Fruit fly (Drosophila melanogaster): ENCODE results near the gene Ibf1.

Gene Ibf1

dm6 chr3R:9224807-9225206, 34.0 kb upstream of the Ibf1 start (continued):
- TF ChIP-seq ssp (GFP tag; IDR thresholded peaks at IDR 0.05) = no peak; the same call in 1 of the 2 replicates
- TF ChIP-seq fu2 (GFP tag; optimal IDR thresholded peaks at IDR 0.05) = peak; percentile 42
- no peak for TF ChIP-seq CG3995 (GFP tag; optimal IDR thresholded peaks at IDR 0.05)
- peak; percentile 54 for TF ChIP-seq CG9437 (GFP tag; optimal IDR thresholded peaks at IDR 0.05)
- peak; percentile 42 for TF ChIP-seq CG7786 (GFP tag; optimal IDR thresholded peaks at IDR 0.05)
- no peak for TF ChIP-seq CG4328 (GFP tag; optimal IDR thresholded peaks at IDR 0.05)
- no peak for TF ChIP-seq Tbp (GFP tag; optimal IDR thresholded peaks at IDR 0.05)
- peak; percentile 61 for TF ChIP-seq Deaf1 (tag; optimal IDR thresholded peaks at IDR 0.05)
- TF ChIP-seq Hand (GFP tag; optimal IDR thresholded peaks at IDR 0.05) = no peak
- TF ChIP-seq Dip2 (GFP tag; IDR thresholded peaks at IDR 0.05) = no peak
- peak; percentile 75 for TF ChIP-seq lmd (GFP tag; IDR thresholded peaks at IDR 0.05)
- TF ChIP-seq ash1 (GFP tag; optimal IDR thresholded peaks at IDR 0.05) = no peak
- peak; percentile 87 for TF ChIP-seq CG11695 (GFP tag; IDR thresholded peaks at IDR 0.05)
- no peak for TF ChIP-seq chm (GFP tag; IDR thresholded peaks at IDR 0.05)
- TF ChIP-seq Atf3 (GFP tag; optimal IDR thresholded peaks at IDR 0.05) = peak; percentile 25
- no peak for TF ChIP-seq CG6854 (GFP tag; optimal IDR thresholded peaks at IDR 0.05)
- peak; percentile 76 for TF ChIP-seq tin (GFP tag; optimal IDR thresholded peaks at IDR 0.05)
- TF ChIP-seq CG9817 (tag; optimal IDR thresholded peaks at IDR 0.05) = peak; percentile 42
- peak; percentile 64 for TF ChIP-seq danr (GFP tag; IDR thresholded peaks at IDR 0.05)
- TF ChIP-seq sens-2 (GFP tag; IDR thresholded peaks at IDR 0.05) = no peak
- TF ChIP-seq Xrp1 (GFP tag; IDR thresholded peaks at IDR 0.05) = peak; percentile 83
- TF ChIP-seq CG11696 (GFP tag; IDR thresholded peaks at IDR 0.05) = 0 out of 2 replicates have a peak, but pooled peaks have one; percentile 14
- TF ChIP-seq jigr1 (GFP tag; IDR thresholded peaks at IDR 0.05) = no peak; the same call in 2 of the 3 replicates
- TF ChIP-seq lola (GFP tag; optimal IDR thresholded peaks at IDR 0.05) = peak in 1 of 3 experiments; percentile 53
- peak; percentile 13 for TF ChIP-seq stwl (tag; optimal IDR thresholded peaks at IDR 0.05)
- peak; percentile 57 for TF ChIP-seq slp2 (GFP tag; optimal IDR thresholded peaks at IDR 0.05)
- no peak for TF ChIP-seq nerfin-2 (GFP tag; IDR thresholded peaks at IDR 0.05; ENCODE audit: partially characterized antibody)
- TF ChIP-seq Meics (GFP tag; optimal IDR thresholded peaks at IDR 0.05) = peak; percentile 63
- no peak for TF ChIP-seq lbe (GFP tag; optimal IDR thresholded peaks at IDR 0.05)
- no peak for TF ChIP-seq CG7963 (GFP tag; IDR thresholded peaks at IDR 0.05; ENCODE audit: partially characterized antibody)
- TF ChIP-seq Hmx (GFP tag; optimal IDR thresholded peaks at IDR 0.05) = peak; percentile 16
- no peak for TF ChIP-seq tll (GFP tag; optimal IDR thresholded peaks at IDR 0.05)
- peak; percentile 57 for TF ChIP-seq wor (GFP tag; IDR thresholded peaks at IDR 0.05)
- peak; percentile 53 for TF ChIP-seq CG5245 (GFP tag; optimal IDR thresholded peaks at IDR 0.05)
- TF ChIP-seq CG1602 (GFP tag; optimal IDR thresholded peaks at IDR 0.05) = peak; percentile 70
- no peak for TF ChIP-seq CrebB (tag; optimal IDR thresholded peaks at IDR 0.05)
- peak; percentile 27 for TF ChIP-seq Ravus (GFP tag; IDR thresholded peaks at IDR 0.05)
- no peak for TF ChIP-seq z (GFP tag; IDR thresholded peaks at IDR 0.05)
- no peak for TF ChIP-seq tup (GFP tag; optimal IDR thresholded peaks at IDR 0.05)
- no peak for TF ChIP-seq CG6791 (GFP tag; IDR thresholded peaks at IDR 0.05; ENCODE audit: partially characterized antibody)
- peak in 1 of 2 experiments; percentile 77 for TF ChIP-seq Hr51 (GFP tag; optimal IDR thresholded peaks at IDR 0.05)
- no peak for TF ChIP-seq CG10274 (GFP tag; optimal IDR thresholded peaks at IDR 0.05)
- peak; percentile 6 for TF ChIP-seq en (GFP tag; optimal IDR thresholded peaks at IDR 0.05)
- TF ChIP-seq CG6175 (GFP tag; IDR thresholded peaks at IDR 0.05) = no peak
- no peak for TF ChIP-seq D (optimal IDR thresholded peaks at IDR 0.05)
- peak; percentile 63 for TF ChIP-seq D (GFP tag; optimal IDR thresholded peaks at IDR 0.05)
- no peak for TF ChIP-seq C15 (GFP tag; IDR thresholded peaks at IDR 0.05)
- TF ChIP-seq Dbx (GFP tag; IDR thresholded peaks at IDR 0.05) = 0 out of 3 replicates have a peak, but pooled peaks have one; percentile 43
- peak; percentile 61 for TF ChIP-seq trem (tag; optimal IDR thresholded peaks at IDR 0.05)
- no peak for TF ChIP-seq eve (GFP tag; optimal IDR thresholded peaks at IDR 0.05)
- no peak for TF ChIP-seq ro (GFP tag; IDR thresholded peaks at IDR 0.05)
- no peak for TF ChIP-seq CG9797 (GFP tag; optimal IDR thresholded peaks at IDR 0.05)
